5 fruit fly cellular contexts compared by ENCODE assay signal in the genomic region with DNA sequence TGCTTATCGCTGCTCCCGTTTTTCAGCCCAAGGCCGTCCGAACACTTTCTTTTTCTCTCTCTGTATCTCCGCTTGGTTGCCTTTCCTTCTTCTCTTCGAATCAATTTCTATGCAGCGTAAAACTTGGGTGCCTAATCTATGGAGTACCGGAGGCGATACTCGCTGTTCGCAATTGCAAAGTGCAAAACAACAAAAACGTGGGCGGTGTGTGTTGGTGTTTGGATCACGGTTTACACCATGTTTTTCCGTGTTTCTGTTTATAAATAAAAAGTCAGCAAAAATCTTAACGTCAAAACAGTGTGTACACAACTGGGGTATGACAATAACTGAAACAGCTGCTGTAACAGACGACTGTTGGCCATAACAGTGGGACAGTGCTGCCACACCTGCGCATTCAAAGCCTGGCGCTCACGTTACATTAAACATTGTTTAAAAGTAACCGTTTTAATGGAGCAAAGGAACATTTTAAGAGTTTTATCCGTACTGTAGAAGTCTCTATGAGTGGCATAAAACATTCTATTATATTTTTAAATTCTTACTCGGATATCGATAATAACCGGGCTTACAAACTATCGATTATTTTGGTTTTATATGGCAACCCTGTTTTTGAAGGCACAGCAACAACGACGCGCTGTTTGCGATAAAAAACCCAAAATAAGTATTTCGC.
TF ChIP-seq lines count a peak whose summit lies in the region.

TSS of gene m-cup (minus strand) at position 333 of the 667 bp plus-strand sequence.
TSS of gene Det (plus strand) at position 588 of the 667 bp plus-strand sequence.

- TF ChIP-seq CTCF in whole organism, embryonic (GFP tag; optimal IDR thresholded peaks at IDR 0.05; lab: Kevin White, UChicago): peak; percentile 30

TF ChIP-seq in whole organism, adult, 20 proteins besides CTCF, POLR2A, EP300 and RAD21 (continues in another document):
- no peak for TF ChIP-seq CG7101 (tag; optimal IDR thresholded peaks at IDR 0.05; lab: Kevin White, UChicago)
- peak; percentile 89 for TF ChIP-seq CG14711 (tag; optimal IDR thresholded peaks at IDR 0.05; lab: Kevin White, UChicago)
- TF ChIP-seq cic (GFP tag; optimal IDR thresholded peaks at IDR 0.05; lab: Kevin White, UChicago): no peak
- peak; percentile 89 for TF ChIP-seq tj (GFP tag; optimal IDR thresholded peaks at IDR 0.05; lab: Kevin White, UChicago)
- TF ChIP-seq toe (GFP tag; optimal IDR thresholded peaks at IDR 0.05; lab: Kevin White, UChicago): peak; percentile 54
- TF ChIP-seq kay (GFP tag; lab: Kevin White, UChicago; ENCODE audit: borderline replicate concordance): peak; percentile 17
- peak; percentile 46 for TF ChIP-seq Hr96 (GFP tag; optimal IDR thresholded peaks at IDR 0.05; lab: Kevin White, UChicago)
- TF ChIP-seq CG12768 (GFP tag; optimal IDR thresholded peaks at IDR 0.05; lab: Kevin White, UChicago): no peak
- peak; percentile 25 for TF ChIP-seq pad (GFP tag; optimal IDR thresholded peaks at IDR 0.05; lab: Kevin White, UChicago)
- peak; percentile 24 for TF ChIP-seq Mnt (GFP tag; optimal IDR thresholded peaks at IDR 0.05; lab: Kevin White, UChicago)
- TF ChIP-seq CG33017 (tag; optimal IDR thresholded peaks at IDR 0.05; lab: Kevin White, UChicago): no peak
- TF ChIP-seq CG7045 (GFP tag; optimal IDR thresholded peaks at IDR 0.05; lab: Kevin White, UChicago): no peak
- TF ChIP-seq Crg-1 (GFP tag; optimal IDR thresholded peaks at IDR 0.05; lab: Kevin White, UChicago): no peak
- peak; percentile 62 for TF ChIP-seq CG1620 (GFP tag; optimal IDR thresholded peaks at IDR 0.05; lab: Kevin White, UChicago)
- TF ChIP-seq Clk (GFP tag; optimal IDR thresholded peaks at IDR 0.05; lab: Kevin White, UChicago): no peak
- no peak for TF ChIP-seq CG11617 (GFP tag; optimal IDR thresholded peaks at IDR 0.05; lab: Kevin White, UChicago)
- no peak for TF ChIP-seq cnc (optimal IDR thresholded peaks at IDR 0.05; lab: Kevin White, UChicago)

TF ChIP-seq in whole organism, embryonic, 481 proteins besides CTCF, POLR2A, EP300 and RAD21 (continues in another document):
- TF ChIP-seq cato (GFP tag; optimal IDR thresholded peaks at IDR 0.05; lab: Kevin White, UChicago; ENCODE audit: borderline replicate concordance) (no peak), gem (tag; optimal IDR thresholded peaks at IDR 0.05; lab: Kevin White, UChicago) (peak; percentile 29), hkb (optimal IDR thresholded peaks at IDR 0.05; lab: Kevin White, UChicago) (peak; percentile 80), hkb (GFP tag; IDR thresholded peaks at IDR 0.05; lab: Robert Waterston, UW) (no peak), CG13287 (GFP tag; IDR thresholded peaks at IDR 0.05; lab: Robert Waterston, UW; ENCODE audit: partially characterized antibody) (peak; percentile 84), Bgb (GFP tag; IDR thresholded peaks at IDR 0.05; lab: Robert Waterston, UW; ENCODE audit: partially characterized antibody) (peak; percentile 64), Jarid2 (GFP tag; optimal IDR thresholded peaks at IDR 0.05; lab: Kevin White, UChicago) (peak; percentile 31), CG6791 (GFP tag; IDR thresholded peaks at IDR 0.05; lab: Robert Waterston, UW; ENCODE audit: partially characterized antibody) (peak; percentile 61; the same call in 2 of the 3 replicates), CG9727 (GFP tag; optimal IDR thresholded peaks at IDR 0.05; lab: Kevin White, UChicago) (peak; percentile 30), ewg (GFP tag; optimal IDR thresholded peaks at IDR 0.05; lab: Kevin White, UChicago) (peak; percentile 54), dmrt99B (tag; optimal IDR thresholded peaks at IDR 0.05; lab: Kevin White, UChicago) (no peak), ham (GFP tag; IDR thresholded peaks at IDR 0.05; lab: Robert Waterston, UW) (no peak), CG2120 (GFP tag; optimal IDR thresholded peaks at IDR 0.05; lab: Kevin White, UChicago) (peak; percentile 17), Gsc (GFP tag; IDR thresholded peaks at IDR 0.05; lab: Robert Waterston, UW) (no peak), CG32532 (GFP tag; IDR thresholded peaks at IDR 0.05; lab: Robert Waterston, UW) (0 out of 2 replicates have a peak, but pooled peaks have one; percentile 7)

TF ChIP-seq in whole organism, prepupa, 60 proteins besides CTCF, POLR2A, EP300 and RAD21 (continues in another document):
- TF ChIP-seq lz (GFP tag; optimal IDR thresholded peaks at IDR 0.05; lab: Kevin White, UChicago) (no peak), Eip75B (GFP tag; optimal IDR thresholded peaks at IDR 0.05; lab: Kevin White, UChicago) (no peak), CG15336 (GFP tag; IDR thresholded peaks at IDR 0.05; lab: Robert Waterston, UW) (no peak), CG11762 (GFP tag; optimal IDR thresholded peaks at IDR 0.05; lab: Kevin White, UChicago; ENCODE audit: insufficient read depth) (no peak), Lpt (GFP tag; optimal IDR thresholded peaks at IDR 0.05; lab: Kevin White, UChicago) (no peak), CG7368 (GFP tag; optimal IDR thresholded peaks at IDR 0.05; lab: Kevin White, UChicago) (no peak), esn (GFP tag; optimal IDR thresholded peaks at IDR 0.05; lab: Kevin White, UChicago) (no peak), topi (GFP tag; optimal IDR thresholded peaks at IDR 0.05; lab: Kevin White, UChicago) (no peak), CG6276 (GFP tag; optimal IDR thresholded peaks at IDR 0.05; lab: Kevin White, UChicago) (no peak), vri (GFP tag; optimal IDR thresholded peaks at IDR 0.05; lab: Kevin White, UChicago) (no peak), ss (GFP tag; optimal IDR thresholded peaks at IDR 0.05; lab: Kevin White, UChicago) (no peak), CG3032 (tag; optimal IDR thresholded peaks at IDR 0.05; lab: Kevin White, UChicago) (no peak), CG6808 (GFP tag; optimal IDR thresholded peaks at IDR 0.05; lab: Kevin White, UChicago) (no peak), CG8632 (GFP tag; optimal IDR thresholded peaks at IDR 0.05; lab: Kevin White, UChicago) (no peak), fd85E (GFP tag; optimal IDR thresholded peaks at IDR 0.05; lab: Kevin White, UChicago) (no peak), CG6792 (GFP tag; optimal IDR thresholded peaks at IDR 0.05; lab: Kevin White, UChicago) (no peak), Sox14 (GFP tag; optimal IDR thresholded peaks at IDR 0.05; lab: Kevin White, UChicago) (peak; percentile 20), CG32006 (GFP tag; optimal IDR thresholded peaks at IDR 0.05; lab: Kevin White, UChicago) (no peak)

TF ChIP-seq in whole organism, pupa, 21 proteins besides CTCF, POLR2A, EP300 and RAD21:
- TF ChIP-seq CG4496 (GFP tag; IDR thresholded peaks at IDR 0.05; lab: Robert Waterston, UW) (0 out of 3 replicates have a peak, but pooled peaks have one; percentile 41), CG9948 (tag; optimal IDR thresholded peaks at IDR 0.05; lab: Kevin White, UChicago) (no peak)

TF ChIP-seq in whole organism, wandering third instar larva, 38 proteins besides CTCF, POLR2A, EP300 and RAD21:
- TF ChIP-seq Dfd (GFP tag; optimal IDR thresholded peaks at IDR 0.05; lab: Kevin White, UChicago) (no peak), fru (GFP tag; optimal IDR thresholded peaks at IDR 0.05; lab: Kevin White, UChicago) (peak; percentile 29), Rel (GFP tag; optimal IDR thresholded peaks at IDR 0.05; lab: Kevin White, UChicago) (no peak), Rel (tag; optimal IDR thresholded peaks at IDR 0.05; lab: Kevin White, UChicago) (peak; percentile 38), sage (GFP tag; optimal IDR thresholded peaks at IDR 0.05; lab: Kevin White, UChicago) (peak; percentile 21), CG9705 (GFP tag; optimal IDR thresholded peaks at IDR 0.05; lab: Kevin White, UChicago) (peak; percentile 10), foxo (GFP tag; optimal IDR thresholded peaks at IDR 0.05; lab: Kevin White, UChicago) (peak in 1 of 2 experiments; percentile 38), Hr78 (GFP tag; optimal IDR thresholded peaks at IDR 0.05; lab: Kevin White, UChicago) (no peak), Hr83 (GFP tag; optimal IDR thresholded peaks at IDR 0.05; lab: Kevin White, UChicago; ENCODE audit: poor library complexity, severe bottlenecking) (peak; percentile 42), h (GFP tag; optimal IDR thresholded peaks at IDR 0.05; lab: Kevin White, UChicago) (peak; percentile 25), rgr (GFP tag; optimal IDR thresholded peaks at IDR 0.05; lab: Kevin White, UChicago) (peak; percentile 20), GATAd (GFP tag; optimal IDR thresholded peaks at IDR 0.05; lab: Kevin White, UChicago) (no peak), Jra (GFP tag; optimal IDR thresholded peaks at IDR 0.05; lab: Kevin White, UChicago) (peak; percentile 28), ey (GFP tag; optimal IDR thresholded peaks at IDR 0.05; lab: Kevin White, UChicago) (peak; percentile 16), lola (GFP tag; optimal IDR thresholded peaks at IDR 0.05; lab: Kevin White, UChicago) (no peak), HLH106 (tag; optimal IDR thresholded peaks at IDR 0.05; lab: Kevin White, UChicago) (peak; percentile 21)
